Fruit fly (Drosophila melanogaster): ENCODE data around the gene Acp65Aa.

Gene Acp65Aa

DNA sequence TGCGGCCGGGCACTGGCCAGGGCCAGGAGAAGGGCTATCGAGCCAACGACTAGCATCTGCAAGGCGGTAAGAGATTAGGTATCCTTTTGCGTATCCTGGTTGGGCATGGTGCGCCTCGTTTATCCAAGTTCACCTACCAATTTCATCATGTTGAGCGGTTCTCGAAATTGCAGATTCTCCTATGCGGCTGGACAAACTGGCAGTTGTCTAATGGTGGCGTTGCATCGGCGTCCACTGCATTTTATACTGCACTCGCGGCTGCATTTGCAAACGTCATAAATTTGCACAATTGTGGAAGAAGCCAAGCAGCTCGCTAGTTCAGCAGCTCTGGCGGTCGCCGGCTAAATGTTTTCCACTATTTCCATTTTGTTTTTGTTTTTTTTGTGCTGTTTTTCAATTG, at the start of gene Acp65Aa:
Gene Acp65Aa, minus strand, starts transcription at position 215 of the 400 bp plus-strand sequence.
- no peak for TF ChIP-seq noc (tag; optimal IDR thresholded peaks at IDR 0.05)

DNA sequence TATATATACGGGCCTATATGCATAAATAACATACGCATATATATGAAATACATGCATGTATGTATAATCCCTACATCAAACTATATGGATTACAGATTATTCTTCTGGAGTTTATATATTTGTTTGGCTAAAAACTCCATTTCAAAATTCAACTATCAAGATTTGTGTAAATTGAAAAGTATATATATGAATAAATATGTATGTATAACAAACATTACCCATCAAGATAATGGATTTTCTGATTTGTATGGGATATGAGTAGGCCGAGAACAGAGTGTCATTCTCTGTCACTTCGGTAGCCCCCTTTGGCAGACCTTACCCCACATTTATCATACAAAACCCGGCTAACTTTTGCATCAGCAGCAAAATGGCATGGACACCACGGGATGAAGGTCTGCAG, 47.6 kb upstream of the Acp65Aa start, which contains the start of gene CG8219:
Gene CG8219, plus strand, starts transcription at position 301 of the 400 bp plus-strand sequence.
- no peak for TF ChIP-seq noc (tag; optimal IDR thresholded peaks at IDR 0.05)

- TF ChIP-seq noc (tag; optimal IDR thresholded peaks at IDR 0.05): no peak
Measured at dm6 chr3L:6193556-6194114, 41.1 kb upstream of the Acp65Aa start.

dm6 chr3L:6192822-6193555, 40.4 kb upstream of the Acp65Aa start, which contains the start of the genes Sf3b6 and Tnpo:
Sf3b6 (minus strand) TSS chr3L:6193179.
Tnpo (plus strand) TSS chr3L:6193480.
- peak; percentile 80 for TF ChIP-seq noc (tag; optimal IDR thresholded peaks at IDR 0.05)

- peak; percentile 33 for TF ChIP-seq noc (tag; optimal IDR thresholded peaks at IDR 0.05)
Measured at dm6 chr3L:6188995-6189927, 36.7 kb upstream of the Acp65Aa start, which contains the start of the genes D19A and CG7386. D19A (minus strand) TSS chr3L:6189123. CG7386 (plus strand) TSS chr3L:6189745.

dm6 chr3L:6184884-6185438, 32.4 kb upstream of the Acp65Aa start, which contains the start of the genes D19B and CG43293:
D19B (minus strand) TSS chr3L:6184920.
CG43293 (plus strand) TSS chr3L:6185189.
- peak; percentile 72 for TF ChIP-seq noc (tag; optimal IDR thresholded peaks at IDR 0.05)

dm6 chr3L:6181776-6182175, 29.2 kb upstream of the Acp65Aa start, which contains the start of gene CG10274:
CG10274 (minus strand) TSS chr3L:6181829.
- TF ChIP-seq noc (tag; optimal IDR thresholded peaks at IDR 0.05): no peak

- TF ChIP-seq noc (tag; optimal IDR thresholded peaks at IDR 0.05): no peak
Measured at dm6 chr3L:6173826-6174255, 21.3 kb upstream of the Acp65Aa start, which contains the start of the genes fmt and CG7376. fmt (minus strand) TSS chr3L:6173880. CG7376 (plus strand) TSS chr3L:6174248.

DNA sequence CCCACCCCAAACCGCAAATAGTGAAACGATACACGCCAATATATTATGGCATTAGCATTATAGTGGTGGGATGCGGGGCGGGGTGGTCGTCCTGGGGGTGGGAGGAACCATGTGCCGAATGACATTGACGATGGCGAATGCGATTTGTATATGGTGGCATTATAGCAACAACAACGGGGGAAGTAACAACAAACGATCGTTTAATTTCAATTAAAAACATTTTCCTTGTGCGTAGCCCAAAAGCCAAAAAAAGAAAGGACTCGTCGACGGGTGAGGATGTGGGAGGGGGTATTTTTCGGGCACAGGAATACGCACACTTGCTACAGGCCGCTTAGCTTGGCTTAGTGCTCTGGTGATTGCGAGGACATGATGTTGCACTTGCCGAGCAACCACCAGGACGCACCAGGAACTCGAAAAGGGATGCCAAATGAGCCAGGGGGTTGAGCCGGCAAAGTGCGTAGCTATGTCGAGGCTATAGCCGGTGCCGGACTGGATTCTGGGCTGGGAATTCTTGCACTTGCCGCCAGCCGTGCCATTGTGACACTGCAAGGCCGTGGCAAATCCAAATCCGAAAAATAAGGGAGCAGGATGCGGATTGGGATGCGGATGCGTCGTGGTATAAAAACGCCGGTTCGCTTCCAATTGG, 10.1 kb upstream of the Acp65Aa start, which contains the start of gene Prdm13:
Gene Prdm13, plus strand, starts transcription at position 645 of the 646 bp plus-strand sequence.
- no peak for TF ChIP-seq noc (tag; optimal IDR thresholded peaks at IDR 0.05)

dm6 chr3L:6161997-6162396, 9.5 kb upstream of the Acp65Aa start:
- no peak for TF ChIP-seq noc (tag; optimal IDR thresholded peaks at IDR 0.05)

DNA sequence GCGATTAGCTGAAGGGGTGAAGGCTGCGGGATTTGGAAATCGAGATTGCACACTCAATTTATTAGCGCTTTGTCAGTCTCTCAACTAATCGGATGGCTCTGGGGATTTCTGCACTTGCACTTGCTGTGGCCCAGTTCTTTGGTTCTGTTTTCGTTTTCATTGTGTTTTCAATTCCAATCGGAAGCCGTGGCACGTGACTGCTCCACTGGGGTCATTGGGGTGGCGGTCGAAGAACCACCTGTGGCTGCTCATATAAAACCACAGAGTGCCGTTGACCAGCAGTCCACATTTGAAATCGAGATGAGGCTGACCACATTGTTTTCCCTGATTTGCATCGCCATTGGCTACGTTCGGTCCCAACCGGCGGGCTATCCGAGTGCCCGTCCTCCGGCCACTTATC, 8.0 kb upstream of the Acp65Aa start, which contains the start of gene Cpr65Az:
Gene Cpr65Az, plus strand, starts transcription at position 301 of the 400 bp plus-strand sequence.
- no peak for TF ChIP-seq noc (tag; optimal IDR thresholded peaks at IDR 0.05)

dm6 chr3L:6159863-6160262, 7.3 kb upstream of the Acp65Aa start:
- TF ChIP-seq noc (tag; optimal IDR thresholded peaks at IDR 0.05): no peak

DNA sequence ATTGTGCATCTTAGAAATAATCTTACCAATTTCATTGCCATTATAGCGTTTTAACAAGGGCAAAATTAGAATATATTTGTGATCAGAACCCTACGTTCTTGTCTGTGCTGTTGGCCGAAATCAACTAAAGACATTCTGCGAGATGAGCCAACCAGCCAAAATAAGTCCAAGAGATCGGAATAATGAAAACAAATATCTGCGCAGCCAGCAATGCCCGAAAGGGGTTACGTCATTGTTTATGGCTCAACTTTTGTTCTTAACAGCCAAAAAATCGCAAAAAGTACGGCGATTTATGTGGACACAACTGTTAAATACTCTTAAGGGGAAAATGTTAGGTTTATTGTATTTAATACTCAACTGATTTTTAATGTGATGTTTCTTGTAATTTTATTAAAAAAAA, 6.0 kb upstream of the Acp65Aa start, which contains the start of gene Cpr65Ay:
Gene Cpr65Ay, minus strand, starts transcription at position 101 of the 400 bp plus-strand sequence.
- TF ChIP-seq noc (tag; optimal IDR thresholded peaks at IDR 0.05): no peak

dm6 chr3L:6157327-6158032, 4.9 kb upstream of the Acp65Aa start, which contains the start of gene CG13297:
CG13297 (minus strand) TSS chr3L:6157377.
- TF ChIP-seq noc (tag; optimal IDR thresholded peaks at IDR 0.05): peak; percentile 15

All from whole organism, larva.